Worm (Caenorhabditis elegans) whole organism, L4 larva: ENCODE results near the gene aagr-2.

Source experiments
- ceh-82 ChIP-seq: sonication (generic microtip); optimal IDR thresholded peaks from 2 replicates; lab custom pipeline; 2017; ENCODE audit warnings: missing biosample characterization, missing genetic modification characterization
- hlh-30 ChIP-seq: sonication (generic microtip); optimal IDR thresholded peaks from 2 replicates; lab custom pipeline; 2017; ENCODE audit warnings: antibody characterized with exemption, mild to moderate bottlenecking, missing genetic modification characterization, missing compliant biosample characterization; ENCODE audit not compliant: insufficient read depth
- jun-1 ChIP-seq: fragments of 150-350 bp; optimal IDR thresholded peaks from 2 replicates; lab custom pipeline; 2014; ENCODE audit warnings: missing biosample characterization, missing genetic modification reagents, missing genetic modification characterization
- lir-3 ChIP-seq: sonication (generic microtip); optimal IDR thresholded peaks from 2 replicates; lab custom pipeline; 2016; ENCODE audit warnings: mild to moderate bottlenecking, missing genetic modification characterization, missing compliant biosample characterization
- nhr-237 ChIP-seq: sonication (generic microtip); optimal IDR thresholded peaks from 2 replicates; lab custom pipeline; 2017; ENCODE audit warnings: missing biosample characterization, missing genetic modification characterization
- set-16 ChIP-seq: fragments of 200-800 bp; sonication (Bioruptor generic); IDR thresholded peaks from 2 replicates; pipeline ENCODE4 v1.3.6; 2022; ENCODE audit warnings: missing genetic modification reagents, missing genetic modification characterization, missing compliant biosample characterization
- snpc-4 ChIP-seq: fragments of 150-350 bp; optimal IDR thresholded peaks from 2 replicates; lab custom pipeline; 2014; ENCODE audit warnings: missing biosample characterization, missing genetic modification characterization

DNA sequence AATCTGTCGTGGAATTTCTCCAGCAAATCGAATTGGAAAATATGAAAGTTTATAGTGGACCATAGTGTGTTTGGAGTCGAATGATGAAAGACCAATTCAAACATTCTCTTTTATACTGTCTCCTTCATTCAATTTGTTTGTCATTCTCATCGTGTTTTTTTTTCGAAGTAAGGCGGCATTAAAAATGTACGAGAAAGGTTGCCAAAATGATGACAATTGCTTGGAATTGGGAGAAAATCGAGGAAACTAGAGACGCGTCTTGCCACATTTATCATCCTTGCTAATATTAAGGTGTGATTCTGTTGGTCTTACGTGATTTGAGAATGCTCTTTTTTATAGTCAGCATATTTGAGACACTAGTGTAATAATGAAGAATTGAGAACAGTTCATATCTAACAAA, 9.9 kb upstream of the aagr-2 start, which contains the start of gene gst-30:
- TF ChIP-seq ceh-82 (tag; lab: Kevin White, UChicago): no peak
- no peak for TF ChIP-seq set-16
- no peak for TF ChIP-seq lir-3 (tag; lab: Kevin White, UChicago)
- TF ChIP-seq jun-1: no peak
- no peak for TF ChIP-seq nhr-237 (tag; lab: Kevin White, UChicago)
- no peak for TF ChIP-seq hlh-30
- no peak for TF ChIP-seq snpc-4 (tag; lab: Kevin White, UChicago)
